Worm (Caenorhabditis elegans) whole organism, dauer: ENCODE data around the gene acdh-6.

Experiments
- unc-62 ChIP-seq: sonication (generic microtip); optimal IDR thresholded peaks from 2 replicates; lab custom pipeline; 2017; ENCODE audit warnings: missing biosample characterization, missing genetic modification reagents, missing genetic modification characterization

Gene acdh-6

DNA sequence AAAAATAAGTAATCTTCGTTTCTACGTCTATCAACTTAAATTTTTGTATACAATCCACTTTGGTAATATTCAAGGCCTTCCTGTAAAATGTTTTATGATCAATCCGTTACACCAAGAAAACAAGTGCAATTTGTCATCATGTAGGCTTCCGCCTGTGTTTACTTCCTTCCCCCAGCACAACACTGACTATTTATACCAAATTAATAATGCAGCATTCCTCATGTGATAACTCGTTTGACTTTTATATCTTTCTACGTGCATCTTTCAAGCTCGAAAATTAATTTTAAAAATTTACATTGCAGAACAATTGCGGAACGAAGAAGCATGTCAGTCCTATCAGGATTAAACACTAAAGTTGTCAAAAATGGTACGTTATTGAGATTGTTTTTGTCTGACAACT lies 6.5 kb upstream of the acdh-6 start, which contains the start of gene gsto-2:
Gene gsto-2, plus strand, starts transcription at position 301 of the 400 bp plus-strand sequence.
- TF ChIP-seq unc-62 (GFP tag; lab: Kevin White, UChicago): no peak

DNA sequence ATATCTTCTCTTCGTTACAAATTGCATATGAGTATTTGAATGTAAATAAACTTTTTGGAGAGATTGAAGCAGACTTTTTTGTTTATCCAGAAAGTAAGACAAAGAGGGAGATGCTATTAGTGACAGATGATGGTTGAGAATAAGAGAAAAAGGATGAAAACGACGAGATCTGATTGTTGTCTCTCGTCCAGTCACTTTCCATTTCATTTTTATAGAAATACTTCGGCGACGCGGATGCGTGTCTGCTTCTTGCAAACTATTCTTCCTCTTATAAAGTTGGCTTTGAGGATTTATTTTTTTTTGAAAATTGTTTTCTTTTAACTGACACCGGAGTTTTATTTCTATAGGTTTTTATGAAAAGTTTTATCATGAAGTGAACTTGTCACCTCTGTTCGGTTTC lies 5.3 kb upstream of the acdh-6 start:
- no peak for TF ChIP-seq unc-62 (GFP tag; lab: Kevin White, UChicago)

ce11 chrIII:8556836-8557385 lies 4.0 kb upstream of the acdh-6 start, which contains the start of gene C02D5.2:
Gene C02D5.2 (plus strand): TSS chrIII:8557335.
- TF ChIP-seq unc-62 (GFP tag; lab: Kevin White, UChicago): no peak

DNA sequence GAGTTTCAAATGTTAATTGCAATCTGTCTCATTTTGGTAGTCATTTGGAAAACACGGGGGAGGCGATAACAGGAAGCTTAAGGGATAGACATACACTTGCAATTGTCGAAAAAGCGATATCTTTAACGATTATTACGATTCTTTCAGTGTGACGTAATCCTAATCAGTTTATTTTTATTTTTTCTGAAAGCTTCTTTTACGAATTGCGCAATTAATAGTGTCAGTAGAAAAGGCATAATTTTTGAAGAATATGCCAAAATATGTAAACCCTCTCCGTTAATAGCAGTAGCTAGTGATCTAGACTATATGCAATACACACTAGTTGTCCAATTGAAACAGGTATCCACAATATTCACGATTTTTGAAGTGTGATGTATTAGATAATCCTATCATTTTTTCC lies 538 bp upstream of the acdh-6 start:
- no peak for TF ChIP-seq unc-62 (GFP tag; lab: Kevin White, UChicago)

ce11 chrIII:8564372-8564771 lies 3.4 kb downstream of the acdh-6 start:
- no peak for TF ChIP-seq unc-62 (GFP tag; lab: Kevin White, UChicago)

DNA sequence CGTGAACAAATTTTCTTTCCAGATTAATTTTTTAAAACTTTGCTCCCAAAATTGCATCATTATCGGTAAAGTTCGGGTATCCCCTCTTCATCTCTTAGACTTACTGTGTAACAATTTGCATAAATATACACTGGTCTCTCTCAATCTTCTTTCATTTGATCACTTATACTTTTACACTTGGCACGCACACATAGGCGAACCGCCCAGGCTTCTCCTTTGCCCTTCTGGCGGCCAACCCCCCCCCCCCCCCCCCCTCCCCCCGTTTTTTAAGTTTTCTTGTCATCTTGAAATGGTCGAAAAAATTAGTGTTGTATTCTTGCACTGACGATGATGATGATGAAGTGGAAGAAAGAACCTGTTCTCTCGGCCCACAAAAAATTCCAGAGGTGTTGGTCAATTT lies 9.4 kb downstream of the acdh-6 start:
- no peak for TF ChIP-seq unc-62 (GFP tag; lab: Kevin White, UChicago)

- no peak for TF ChIP-seq unc-62 (GFP tag; lab: Kevin White, UChicago)
Observed at ce11 chrIII:8571845-8572244, 10.9 kb downstream of the acdh-6 start.

DNA sequence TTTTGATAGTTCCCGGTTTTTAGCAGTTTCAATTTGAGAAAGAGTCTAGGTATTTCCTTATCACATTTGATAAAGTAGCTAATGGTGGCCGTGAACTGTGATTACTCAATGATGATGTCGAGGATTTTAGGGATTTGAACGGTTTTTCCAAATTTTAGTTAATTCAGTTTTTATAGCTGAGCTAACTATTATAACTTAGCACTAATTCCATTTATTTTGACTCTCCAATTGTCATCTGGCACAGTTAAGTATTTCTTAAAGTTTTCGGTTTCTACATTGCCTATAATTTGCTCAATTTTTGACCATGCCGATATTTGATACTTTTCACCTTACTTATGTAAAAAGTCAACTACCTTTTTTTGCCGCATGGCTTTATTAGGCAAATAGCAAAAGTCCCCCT lies 12.4 kb downstream of the acdh-6 start:
- no peak for TF ChIP-seq unc-62 (GFP tag; lab: Kevin White, UChicago)

- TF ChIP-seq unc-62 (GFP tag; lab: Kevin White, UChicago): no peak
Observed at ce11 chrIII:8573869-8574268, 12.9 kb downstream of the acdh-6 start.

- no peak for TF ChIP-seq unc-62 (GFP tag; lab: Kevin White, UChicago)
Observed at ce11 chrIII:8574299-8574698, 13.4 kb downstream of the acdh-6 start.

ce11 chrIII:8575359-8576101 lies 14.6 kb downstream of the acdh-6 start:
- TF ChIP-seq unc-62 (GFP tag; lab: Kevin White, UChicago): no peak

DNA sequence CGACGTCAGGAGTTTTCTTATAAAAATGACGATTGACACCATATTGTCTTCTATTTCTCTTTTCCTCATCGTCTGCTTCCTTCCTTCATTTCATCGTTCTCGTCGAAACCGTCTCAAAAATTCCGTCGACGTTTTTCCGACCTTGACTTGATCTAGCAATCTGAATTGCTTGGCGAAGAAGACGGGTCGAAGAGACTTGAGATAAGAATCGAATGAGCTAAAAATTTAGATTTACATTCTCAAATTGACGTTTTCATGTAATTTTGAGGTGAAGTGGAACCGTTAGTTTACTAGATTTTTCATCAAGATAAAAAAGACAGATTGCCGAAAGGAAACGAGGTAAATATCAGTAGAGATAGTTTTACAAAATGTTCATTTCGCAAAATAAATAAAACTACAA lies 16.6 kb downstream of the acdh-6 start:
- no peak for TF ChIP-seq unc-62 (GFP tag; lab: Kevin White, UChicago)

- no peak for TF ChIP-seq unc-62 (GFP tag; lab: Kevin White, UChicago)
Observed at ce11 chrIII:8578381-8578780, 17.4 kb downstream of the acdh-6 start.

ce11 chrIII:8579367-8579766 lies 18.4 kb downstream of the acdh-6 start:
- TF ChIP-seq unc-62 (GFP tag; lab: Kevin White, UChicago): no peak

ce11 chrIII:8580802-8581201 lies 19.9 kb downstream of the acdh-6 start, which contains the start of gene doxa-1:
Gene doxa-1 (plus strand): TSS chrIII:8581102.
- no peak for TF ChIP-seq unc-62 (GFP tag; lab: Kevin White, UChicago)

DNA sequence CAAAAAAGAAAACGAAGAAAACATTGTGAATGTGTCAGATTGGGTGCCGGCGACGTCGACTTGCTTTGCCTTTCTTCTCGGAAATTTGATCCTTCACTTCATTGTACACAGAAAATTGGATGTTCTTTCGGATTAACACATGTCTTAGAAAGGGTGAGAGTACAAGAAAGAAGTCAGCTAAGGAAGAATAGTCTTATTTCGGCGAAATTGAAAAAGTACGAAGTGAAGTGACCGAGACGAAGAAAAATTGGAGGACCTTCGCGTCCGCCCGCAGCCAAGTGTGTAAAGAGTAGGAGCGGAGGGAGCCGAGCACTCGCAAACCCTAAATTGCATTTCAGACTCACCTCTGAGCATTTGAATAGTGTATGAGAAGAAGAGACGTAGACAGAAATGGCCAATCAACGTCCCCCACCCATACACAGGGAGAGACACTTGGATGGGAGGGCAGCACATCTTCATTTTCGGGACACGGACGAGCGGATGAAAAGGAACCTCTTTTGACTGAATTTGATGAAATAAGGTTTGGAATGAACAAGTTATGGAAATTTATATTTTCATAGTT lies 27.7 kb downstream of the acdh-6 start, which contains the start of gene glr-1:
Gene glr-1, minus strand, starts transcription at position 51 of the 562 bp plus-strand sequence.
- TF ChIP-seq unc-62 (GFP tag; lab: Kevin White, UChicago): no peak
